Fruit fly (Drosophila melanogaster): ENCODE measurements around the gene lush.

Gene lush

dm6 chr3L:19634788-19635448 lies 29.0 kb upstream of the lush start (continued):
- TF ChIP-seq inv (GFP tag; IDR thresholded peaks at IDR 0.05; ENCODE audit: partially characterized antibody) (no peak), CG2889 (GFP tag; IDR thresholded peaks at IDR 0.05) (no peak), tin (GFP tag; optimal IDR thresholded peaks at IDR 0.05) (peak; percentile 74), Scr (GFP tag; IDR thresholded peaks at IDR 0.05; ENCODE audit: partially characterized antibody) (no peak), CG13287 (GFP tag; IDR thresholded peaks at IDR 0.05; ENCODE audit: partially characterized antibody) (no peak), Sox102F (GFP tag; optimal IDR thresholded peaks at IDR 0.05) (peak; percentile 69), trh (GFP tag; optimal IDR thresholded peaks at IDR 0.05) (no peak), vnd (GFP tag; IDR thresholded peaks at IDR 0.05; ENCODE audit: partially characterized antibody) (no peak), ssp (GFP tag; IDR thresholded peaks at IDR 0.05) (peak; percentile 70), Fer3 (tag; optimal IDR thresholded peaks at IDR 0.05) (peak; percentile 85), Hand (GFP tag; optimal IDR thresholded peaks at IDR 0.05) (peak; percentile 45), pum (GFP tag; optimal IDR thresholded peaks at IDR 0.05) (no peak), Drgx (GFP tag; IDR thresholded peaks at IDR 0.05) (peak; percentile 79; the same call in 1 of the 2 replicates), CG30403 (GFP tag; optimal IDR thresholded peaks at IDR 0.05) (peak; percentile 78), CG17361 (GFP tag; IDR thresholded peaks at IDR 0.05) (peak; percentile 96), pan (optimal IDR thresholded peaks at IDR 0.05) (no peak), pan (GFP tag; optimal IDR thresholded peaks at IDR 0.05 in 1 of 2, IDR thresholded peaks at IDR 0.05 in 1 of 2) (peak in 1 of 2 experiments; percentile 73), CG13296 (GFP tag; optimal IDR thresholded peaks at IDR 0.05) (peak; percentile 81), Hr39 (optimal IDR thresholded peaks at IDR 0.05) (no peak), Hsf (GFP tag; optimal IDR thresholded peaks at IDR 0.05) (no peak), jigr1 (GFP tag; IDR thresholded peaks at IDR 0.05) (no peak), hbn (GFP tag; IDR thresholded peaks at IDR 0.05; ENCODE audit: partially characterized antibody) (no peak), CG10462 (GFP tag; optimal IDR thresholded peaks at IDR 0.05) (no peak), CG34376 (GFP tag; optimal IDR thresholded peaks at IDR 0.05) (no peak), CG6175 (GFP tag; IDR thresholded peaks at IDR 0.05) (0 out of 3 replicates have a peak, but pooled peaks have one; percentile 12), lbe (GFP tag; optimal IDR thresholded peaks at IDR 0.05) (no peak), CG8944 (GFP tag; optimal IDR thresholded peaks at IDR 0.05) (no peak), Mes4 (GFP tag; optimal IDR thresholded peaks at IDR 0.05) (no peak), p53 (GFP tag; optimal IDR thresholded peaks at IDR 0.05) (no peak), Hey (tag; optimal IDR thresholded peaks at IDR 0.05) (no peak), Atf3 (GFP tag; optimal IDR thresholded peaks at IDR 0.05) (no peak), CG12391 (tag; optimal IDR thresholded peaks at IDR 0.05) (peak; percentile 82), bab2 (GFP tag; optimal IDR thresholded peaks at IDR 0.05) (no peak), CG7556 (GFP tag; optimal IDR thresholded peaks at IDR 0.05) (peak; percentile 84), Ravus (GFP tag; IDR thresholded peaks at IDR 0.05) (peak; percentile 69), CG10431 (GFP tag; optimal IDR thresholded peaks at IDR 0.05) (no peak), bowl (GFP tag; IDR thresholded peaks at IDR 0.05) (no peak), zen2 (GFP tag; IDR thresholded peaks at IDR 0.05; ENCODE audit: partially characterized antibody) (no peak), HLH4C (GFP tag; IDR thresholded peaks at IDR 0.05; ENCODE audit: partially characterized antibody) (no peak), tup (GFP tag; optimal IDR thresholded peaks at IDR 0.05) (no peak), B-H2 (GFP tag; optimal IDR thresholded peaks at IDR 0.05) (no peak), slbo (GFP tag; IDR thresholded peaks at IDR 0.05) (peak; percentile 88), ato (GFP tag; IDR thresholded peaks at IDR 0.05; ENCODE audit: partially characterized antibody) (no peak), da (GFP tag; optimal IDR thresholded peaks at IDR 0.05) (no peak), CG8765 (GFP tag; IDR thresholded peaks at IDR 0.05) (no peak), CoRest (tag; optimal IDR thresholded peaks at IDR 0.05) (peak; percentile 87), sima (GFP tag; optimal IDR thresholded peaks at IDR 0.05) (no peak), CG14014 (GFP tag; IDR thresholded peaks at IDR 0.05) (peak; percentile 64), D (optimal IDR thresholded peaks at IDR 0.05) (no peak), D (GFP tag; optimal IDR thresholded peaks at IDR 0.05) (peak; percentile 64), CG12942 (GFP tag; optimal IDR thresholded peaks at IDR 0.05) (peak; percentile 1)
